Fruit fly (Drosophila melanogaster) whole organism, wandering third instar larva: Measurements from ENCODE around the gene CG14567.
A peak's percentile ranks its signal among the peaks of the same experiment; 100 is the strongest.

Experiments
- Abd-B ChIP-seq: fragments of >200 bp; optimal IDR thresholded peaks from 2 replicates; lab custom pipeline; 2017; ENCODE audit warnings: missing biosample characterization, missing genetic modification characterization
- CG32264 ChIP-seq: fragments of 200-800 bp; sonication (Bioruptor generic); optimal IDR thresholded peaks from 2 replicates; lab custom pipeline; 2016; ENCODE audit warnings: missing biosample characterization, missing genetic modification characterization
- CG9705 ChIP-seq: fragments of 200-800 bp; sonication (Bioruptor generic); optimal IDR thresholded peaks from 2 replicates; lab custom pipeline; 2018; ENCODE audit warnings: missing biosample characterization, mild to moderate bottlenecking, missing genetic modification characterization
- CrebA ChIP-seq: fragments of 200-800 bp; sonication (Bioruptor generic); optimal IDR thresholded peaks from 2 replicates; lab custom pipeline; 2016; ENCODE audit warnings: missing biosample characterization, mild to moderate bottlenecking, missing genetic modification characterization, borderline replicate concordance
- Dfd ChIP-seq: fragments of >200 bp; optimal IDR thresholded peaks from 2 replicates; lab custom pipeline; 2017; ENCODE audit warnings: missing biosample characterization, missing genetic modification characterization
- Dif ChIP-seq: fragments of 200-275, 200-300 bp; sonication (Bioruptor generic); optimal IDR thresholded peaks from 2 replicates; lab custom pipeline; 2018; ENCODE audit warnings: missing biosample characterization, missing genetic modification characterization; ENCODE audit not compliant: partially characterized antibody
- GATAd ChIP-seq: sonication (Bioruptor generic); optimal IDR thresholded peaks from 2 replicates; lab custom pipeline; 2016; ENCODE audit warnings: missing biosample characterization, missing genetic modification characterization
- HLH106 ChIP-seq: fragments of 200-800 bp; optimal IDR thresholded peaks from 3 replicates; lab custom pipeline; 2019; ENCODE audit warnings: missing biosample characterization, mild to moderate bottlenecking, missing genetic modification characterization, moderate library complexity
- Hnf4 ChIP-seq: fragments of 200-800 bp; sonication (Bioruptor generic); optimal IDR thresholded peaks from 2 replicates; lab custom pipeline; 2016; ENCODE audit warnings: missing biosample characterization, mild to moderate bottlenecking, missing genetic modification characterization
- Hr78 ChIP-seq: fragments of >200 bp; optimal IDR thresholded peaks from 2 replicates; lab custom pipeline; 2017; ENCODE audit warnings: missing biosample characterization, missing genetic modification characterization
- Hr83 ChIP-seq: fragments of 200-300 bp; sonication (Bioruptor generic); optimal IDR thresholded peaks from 2 replicates; lab custom pipeline; 2016; ENCODE audit warnings: missing biosample characterization, mild to moderate bottlenecking, missing genetic modification characterization, moderate library complexity; ENCODE audit not compliant: poor library complexity, severe bottlenecking
- Jra ChIP-seq: sonication (Bioruptor generic); optimal IDR thresholded peaks from 2 replicates; lab custom pipeline; 2016; ENCODE audit warnings: missing biosample characterization, missing genetic modification characterization
- Mio ChIP-seq: sonication (Bioruptor generic); optimal IDR thresholded peaks from 2 replicates; lab custom pipeline; 2016; ENCODE audit warnings: missing biosample characterization, missing genetic modification characterization
- Myc ChIP-seq: fragments of >200 bp; optimal IDR thresholded peaks from 2 replicates; lab custom pipeline; 2017
- N ChIP-seq: fragments of >200 bp; optimal IDR thresholded peaks from 2 replicates; lab custom pipeline; 2018; ENCODE audit warnings: missing biosample characterization, missing external identifiers, missing genetic modification characterization
- OdsH ChIP-seq: fragments of 200-800 bp; sonication (Bioruptor generic); optimal IDR thresholded peaks from 2 replicates; lab custom pipeline; 2016; ENCODE audit warnings: missing biosample characterization, mild to moderate bottlenecking, missing genetic modification characterization
- Rel ChIP-seq, 2 experiments: fragments of 200-800 bp; sonication (Bioruptor generic) in 1 of 2; optimal IDR thresholded peaks; 2 replicates in 1 of 2; 3 replicates in 1 of 2; lab custom pipeline; 2016 to 2019; ENCODE audit warnings: mild to moderate bottlenecking in 2 of 2, missing biosample characterization in 2 of 2, missing genetic modification characterization in 2 of 2, moderate library complexity in 1 of 2
- Sp1 ChIP-seq: fragments of 200-800 bp; sonication (Bioruptor generic); optimal IDR thresholded peaks from 3 replicates; lab custom pipeline; 2019; ENCODE audit warnings: missing biosample characterization, mild to moderate bottlenecking, missing genetic modification characterization, moderate library complexity
- Vsx2 ChIP-seq: fragments of 200-300, 225-300 bp; sonication (Bioruptor generic); optimal IDR thresholded peaks from 2 replicates; lab custom pipeline; 2018; ENCODE audit warnings: missing biosample characterization, missing genetic modification characterization; ENCODE audit not compliant: partially characterized antibody
- br ChIP-seq: fragments of 200-800 bp; sonication (Bioruptor generic); optimal IDR thresholded peaks from 2 replicates; lab custom pipeline; 2016; ENCODE audit warnings: missing biosample characterization, missing genetic modification characterization
- brk ChIP-seq: fragments of 200-800 bp; sonication (Bioruptor generic); optimal IDR thresholded peaks from 2 replicates; lab custom pipeline; 2016; ENCODE audit warnings: missing biosample characterization, mild to moderate bottlenecking, missing genetic modification characterization
- dl ChIP-seq, 2 experiments: fragments of 175-275, 200-275 bp in 1 of 2; fragments of 200-275 bp in 1 of 2; sonication (Bioruptor generic); optimal IDR thresholded peaks; lab custom pipeline; 2018; ENCODE audit warnings: mild to moderate bottlenecking in 2 of 2, missing biosample characterization in 2 of 2, missing genetic modification characterization in 2 of 2, moderate library complexity in 2 of 2; ENCODE audit not compliant: partially characterized antibody in 2 of 2, insufficient read depth in 1 of 2
- dmrt93B ChIP-seq: fragments of 200-800 bp; sonication (Bioruptor generic); optimal IDR thresholded peaks from 2 replicates; lab custom pipeline; 2018; ENCODE audit warnings: missing biosample characterization, mild to moderate bottlenecking, missing genetic modification characterization
- dsf ChIP-seq: sonication (Bioruptor generic); optimal IDR thresholded peaks from 2 replicates; lab custom pipeline; 2016; ENCODE audit warnings: missing biosample characterization, missing genetic modification characterization, borderline replicate concordance
- ey ChIP-seq: fragments of 200-800 bp; sonication (Bioruptor generic); optimal IDR thresholded peaks from 2 replicates; lab custom pipeline; 2016; ENCODE audit warnings: missing biosample characterization, missing genetic modification characterization
- foxo ChIP-seq, 2 experiments: fragments of 200-800 bp; sonication (Bioruptor generic); optimal IDR thresholded peaks; 2 replicates in 1 of 2; 3 replicates in 1 of 2; lab custom pipeline; 2016 to 2017; ENCODE audit warnings: missing biosample characterization in 2 of 2, missing genetic modification characterization in 2 of 2
- fru ChIP-seq: fragments of 200-800 bp; sonication (Bioruptor generic); optimal IDR thresholded peaks from 3 replicates; lab custom pipeline; 2016; ENCODE audit warnings: missing biosample characterization, mild to moderate bottlenecking, missing genetic modification characterization
- h ChIP-seq: fragments of 200-800 bp; sonication (Bioruptor generic); optimal IDR thresholded peaks from 3 replicates; lab custom pipeline; 2016; ENCODE audit warnings: missing biosample characterization, mild to moderate bottlenecking, missing genetic modification characterization
- jim ChIP-seq: fragments of 175-275, 200-325 bp; sonication (Bioruptor generic); optimal IDR thresholded peaks from 2 replicates; lab custom pipeline; 2016; ENCODE audit warnings: missing biosample characterization, mild to moderate bottlenecking, missing genetic modification characterization
- lola ChIP-seq: fragments of >200 bp; optimal IDR thresholded peaks from 2 replicates; lab custom pipeline; 2017; ENCODE audit warnings: missing biosample characterization, missing genetic modification characterization
- pan ChIP-seq: fragments of >200 bp; optimal IDR thresholded peaks from 2 replicates; lab custom pipeline; 2017
- psq ChIP-seq: fragments of 200-800 bp; sonication (Bioruptor generic); optimal IDR thresholded peaks from 3 replicates; lab custom pipeline; 2017; ENCODE audit warnings: missing biosample characterization, mild to moderate bottlenecking, missing genetic modification characterization, moderate library complexity
- rgr ChIP-seq: fragments of 200-800 bp; sonication (Bioruptor generic); optimal IDR thresholded peaks from 3 replicates; lab custom pipeline; 2016; ENCODE audit warnings: missing biosample characterization, mild to moderate bottlenecking, missing genetic modification characterization
- sage ChIP-seq: fragments of 200-800 bp; sonication (Bioruptor generic); optimal IDR thresholded peaks from 2 replicates; lab custom pipeline; 2016; ENCODE audit warnings: missing biosample characterization, mild to moderate bottlenecking, missing genetic modification characterization
- sv ChIP-seq: fragments of 200-800 bp; sonication (Bioruptor generic); optimal IDR thresholded peaks from 3 replicates; lab custom pipeline; 2016; ENCODE audit warnings: missing biosample characterization, missing genetic modification characterization
- tai ChIP-seq: sonication (Bioruptor generic); optimal IDR thresholded peaks from 2 replicates; lab custom pipeline; 2016; ENCODE audit warnings: missing biosample characterization, missing genetic modification characterization
- usp ChIP-seq: fragments of >200 bp; optimal IDR thresholded peaks from 2 replicates; lab custom pipeline; 2017; ENCODE audit warnings: missing biosample characterization, missing genetic modification characterization
- woc ChIP-seq: sonication (Bioruptor generic); optimal IDR thresholded peaks from 2 replicates; lab custom pipeline; 2016; ENCODE audit warnings: missing biosample characterization, mild to moderate bottlenecking, missing genetic modification characterization

Gene CG14567

DNA sequence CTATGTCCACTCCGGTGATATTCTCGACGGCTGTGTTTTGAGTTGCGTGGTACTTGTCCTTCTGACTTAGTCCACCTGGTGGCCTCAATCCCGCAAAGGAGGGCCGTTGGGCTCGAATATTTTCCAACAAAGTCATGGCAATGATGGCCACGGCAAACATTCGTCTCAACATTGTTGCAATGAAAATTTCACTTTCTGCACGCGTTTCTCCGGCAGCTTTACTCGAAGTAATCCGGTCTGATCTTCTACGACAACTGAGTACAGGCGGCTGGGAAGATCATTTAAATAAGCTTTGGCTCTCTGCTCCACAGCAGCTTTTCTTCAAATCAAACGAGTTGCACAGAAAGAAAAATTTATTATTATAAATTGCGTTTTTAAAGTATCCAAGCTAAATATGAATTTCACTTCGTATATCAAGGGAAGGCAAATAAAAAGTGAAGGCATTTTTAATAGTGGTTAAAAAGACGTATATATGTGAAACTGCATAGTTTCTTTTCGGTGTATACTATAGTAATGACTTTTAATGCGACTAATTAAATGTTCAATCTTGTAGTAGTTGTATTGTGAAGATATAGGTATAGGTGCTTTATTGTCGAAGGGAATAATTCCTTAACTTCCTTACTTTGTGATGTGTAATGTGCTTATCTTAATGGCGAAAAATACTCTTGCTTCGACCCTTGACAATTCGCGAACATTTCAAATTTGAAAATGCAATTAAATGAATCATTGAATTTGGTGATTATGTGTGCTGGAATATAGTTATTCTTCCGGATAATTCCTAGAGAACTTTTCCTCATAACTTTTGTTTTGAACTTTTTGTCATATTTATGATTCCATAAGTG lies at the start of gene CG14567:
TSS of gene CG14567 (minus strand) at position 256 of the 842 bp plus-strand sequence.
- TF ChIP-seq h (GFP tag; lab: Kevin White, UChicago) (peak; percentile 41), Hnf4 (GFP tag; lab: Kevin White, UChicago) (no peak), Sp1 (GFP tag; lab: Kevin White, UChicago) (peak; percentile 11), Abd-B (GFP tag; lab: Kevin White, UChicago) (no peak), sage (GFP tag; lab: Kevin White, UChicago) (no peak), CG9705 (GFP tag; lab: Kevin White, UChicago) (no peak), rgr (GFP tag; lab: Kevin White, UChicago) (peak; percentile 25), dl (GFP tag; optimal IDR thresholded peaks at IDR 0.05; lab: Kevin White, UChicago; ENCODE audit: insufficient read depth in 1 of 2, partially characterized antibody in 2 of 2) (no peak), Dif (GFP tag; lab: Kevin White, UChicago) (no peak), pan (lab: Kevin White, UChicago) (no peak), foxo (GFP tag; optimal IDR thresholded peaks at IDR 0.05; lab: Kevin White, UChicago) (peak in 1 of 2 experiments; percentile 52), Vsx2 (GFP tag; lab: Kevin White, UChicago) (no peak), sv (GFP tag; lab: Kevin White, UChicago) (no peak), OdsH (GFP tag; lab: Kevin White, UChicago) (peak; percentile 2), Hr78 (GFP tag; lab: Kevin White, UChicago) (no peak), jim (GFP tag; lab: Kevin White, UChicago) (no peak), N (GFP tag; lab: Kevin White, UChicago) (no peak), Myc (lab: Kevin White, UChicago) (no peak), CrebA (GFP tag; lab: Kevin White, UChicago) (no peak), GATAd (GFP tag; lab: Kevin White, UChicago) (no peak), tai (GFP tag; lab: Kevin White, UChicago) (no peak), lola (GFP tag; lab: Kevin White, UChicago) (no peak), CG32264 (GFP tag; lab: Kevin White, UChicago) (no peak), br (no peak), Rel (GFP tag; optimal IDR thresholded peaks at IDR 0.05; lab: Kevin White, UChicago) (no peak), Rel (tag; optimal IDR thresholded peaks at IDR 0.05; lab: Kevin White, UChicago) (no peak), Jra (GFP tag; lab: Kevin White, UChicago) (no peak), HLH106 (peak; percentile 9), fru (GFP tag; lab: Kevin White, UChicago) (peak; percentile 43), dsf (no peak), brk (GFP tag; lab: Kevin White, UChicago) (no peak), Hr83 (no peak), dmrt93B (GFP tag; lab: Kevin White, UChicago) (peak; percentile 39), psq (GFP tag; lab: Kevin White, UChicago) (peak; percentile 12), Dfd (GFP tag; lab: Kevin White, UChicago) (no peak), ey (GFP tag; lab: Kevin White, UChicago) (peak; percentile 31), woc (GFP tag; lab: Kevin White, UChicago) (peak; percentile 57), usp (GFP tag; lab: Kevin White, UChicago) (no peak), Mio (GFP tag; lab: Kevin White, UChicago) (no peak)
- TF ChIP-seq, all 38 proteins: peak for 11

DNA sequence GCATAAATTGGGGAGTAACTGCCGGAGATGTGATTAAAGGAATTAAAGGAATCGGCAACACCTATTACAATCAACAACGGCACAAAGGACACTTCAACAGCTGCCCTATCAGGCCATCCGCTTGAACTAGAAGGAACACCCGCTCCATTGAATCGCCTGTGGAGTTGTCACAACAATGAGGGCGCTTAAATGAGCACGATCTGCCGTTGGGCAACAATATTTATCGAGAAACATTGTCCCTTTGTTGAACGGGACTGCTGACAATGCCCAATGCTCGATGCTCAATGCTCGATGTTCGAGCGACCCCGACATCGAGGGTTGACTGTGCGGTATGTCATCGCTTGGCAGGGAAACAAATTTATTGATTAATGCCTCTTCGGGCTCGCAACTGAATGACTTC lies 49.7 kb upstream of the CG14567 start:
- TF ChIP-seq CrebA (GFP tag; lab: Kevin White, UChicago), result no peak
- no peak for TF ChIP-seq Sp1 (GFP tag; lab: Kevin White, UChicago)
- no peak for TF ChIP-seq h (GFP tag; lab: Kevin White, UChicago)
- TF ChIP-seq Dfd (GFP tag; lab: Kevin White, UChicago), result no peak
- no peak for TF ChIP-seq Hnf4 (GFP tag; lab: Kevin White, UChicago)
- no peak for TF ChIP-seq lola (GFP tag; lab: Kevin White, UChicago)
- TF ChIP-seq Jra (GFP tag; lab: Kevin White, UChicago), result no peak
- TF ChIP-seq N (GFP tag; lab: Kevin White, UChicago), result no peak
- TF ChIP-seq jim (GFP tag; lab: Kevin White, UChicago), result no peak
- no peak for TF ChIP-seq dsf
- TF ChIP-seq Abd-B (GFP tag; lab: Kevin White, UChicago), result no peak
- no peak for TF ChIP-seq woc (GFP tag; lab: Kevin White, UChicago)
- no peak for TF ChIP-seq br
- no peak for TF ChIP-seq psq (GFP tag; lab: Kevin White, UChicago)
- TF ChIP-seq brk (GFP tag; lab: Kevin White, UChicago), result no peak
- TF ChIP-seq sage (GFP tag; lab: Kevin White, UChicago), result no peak
- no peak for TF ChIP-seq CG32264 (GFP tag; lab: Kevin White, UChicago)
- no peak for TF ChIP-seq Vsx2 (GFP tag; lab: Kevin White, UChicago)
- no peak for TF ChIP-seq GATAd (GFP tag; lab: Kevin White, UChicago)
- TF ChIP-seq HLH106, result no peak
